Worm (Caenorhabditis elegans): ENCODE measurements around the gene ham-3.

- no peak for TF ChIP-seq hmg-4 (GFP tag; optimal IDR thresholded peaks at IDR 0.05)
- TF ChIP-seq tbx-11 (GFP tag; IDR thresholded peaks at IDR 0.05) = no peak
- TF ChIP-seq F13C5.2 (tag; optimal IDR thresholded peaks at IDR 0.05) = no peak
- TF ChIP-seq hmbx-1 (tag; optimal IDR thresholded peaks at IDR 0.05) = no peak
- TF ChIP-seq flt-1 (GFP tag; IDR thresholded peaks at IDR 0.05) = no peak
- TF ChIP-seq ama-1 (optimal IDR thresholded peaks at IDR 0.05) = no peak
- TF ChIP-seq pes-1 (GFP tag; IDR thresholded peaks at IDR 0.05) = no peak
- TF ChIP-seq tra-4 (tag; optimal IDR thresholded peaks at IDR 0.05) = no peak
- TF ChIP-seq tbx-37 (GFP tag; conservative IDR thresholded peaks at IDR 0.05) = no peak
- TF ChIP-seq sea-1 (GFP tag; conservative IDR thresholded peaks at IDR 0.05) = no peak
Measured at ce11 chrIII:10085103-10085502, 35.5 kb upstream of the ham-3 start, which contains the start of gene T16H12.13.
